Fruit fly (Drosophila melanogaster) Kc167 (cell line): ENCODE results near the gene CG42238.

ENCODE experiments used
- Myc ChIP-seq: fragments of >200 bp; optimal IDR thresholded peaks from 2 replicates; lab custom pipeline; 2017; ENCODE audit warnings: missing external identifiers
- Sin3A ChIP-seq: fragments of >200 bp; optimal IDR thresholded peaks from 2 replicates; lab custom pipeline; 2018; ENCODE audit warnings: missing external identifiers
- ttk ChIP-seq: sonication (Bioruptor generic); optimal IDR thresholded peaks from 2 replicates; lab custom pipeline; 2017; ENCODE audit warnings: missing external identifiers

- TF ChIP-seq Myc (no peak), ttk (no peak), Sin3A (lab: Kevin White, UChicago) (no peak)
Measured at dm6 chr2L:20936420-20936819, 115.5 kb downstream of the CG42238 start.
